Worm (Caenorhabditis elegans): Measurements from ENCODE around the gene Y70G10A.4.

The Y70G10A.4 gene

ce11 chrIII:10181868-10182267 lies 40.1 kb upstream of the Y70G10A.4 start:
- TF ChIP-seq unc-86 (tag; optimal IDR thresholded peaks at IDR 0.05), result no peak
- no peak for TF ChIP-seq T23F11.4 (GFP tag; optimal IDR thresholded peaks at IDR 0.05)
- no peak for TF ChIP-seq Y22D7AL.16 (tag; optimal IDR thresholded peaks at IDR 0.05)
- no peak for TF ChIP-seq ceh-2 (tag; optimal IDR thresholded peaks at IDR 0.05)
- TF ChIP-seq fkh-6 (tag; optimal IDR thresholded peaks at IDR 0.05), result no peak
- no peak for TF ChIP-seq dve-1 (tag; optimal IDR thresholded peaks at IDR 0.05)
- no peak for TF ChIP-seq ceh-19 (GFP tag; optimal IDR thresholded peaks at IDR 0.05)
- TF ChIP-seq C08G9.2 (tag; optimal IDR thresholded peaks at IDR 0.05), result no peak
- TF ChIP-seq ahr-1 (tag; optimal IDR thresholded peaks at IDR 0.05), result no peak
- TF ChIP-seq ceh-14 (tag; optimal IDR thresholded peaks at IDR 0.05), result no peak

- no peak for TF ChIP-seq unc-55 (GFP tag; optimal IDR thresholded peaks at IDR 0.05)
- TF ChIP-seq zip-5 (tag; optimal IDR thresholded peaks at IDR 0.05), result no peak
- no peak for TF ChIP-seq Y22D7AL.16 (tag; optimal IDR thresholded peaks at IDR 0.05)
- TF ChIP-seq tbx-2 (tag; optimal IDR thresholded peaks at IDR 0.05), result no peak
- TF ChIP-seq npax-4 (tag; optimal IDR thresholded peaks at IDR 0.05), result no peak
- TF ChIP-seq nhr-232 (tag; optimal IDR thresholded peaks at IDR 0.05), result no peak
- no peak for TF ChIP-seq ttx-3 (tag; optimal IDR thresholded peaks at IDR 0.05)
- no peak for TF ChIP-seq C08G9.2 (tag; optimal IDR thresholded peaks at IDR 0.05)
- no peak for TF ChIP-seq dmd-4 (tag; optimal IDR thresholded peaks at IDR 0.05; ENCODE audit: borderline replicate concordance)
- no peak for TF ChIP-seq K02D7.2 (tag; optimal IDR thresholded peaks at IDR 0.05)
- no peak for TF ChIP-seq hlh-8 (tag; optimal IDR thresholded peaks at IDR 0.05)
- TF ChIP-seq elt-2 (tag; optimal IDR thresholded peaks at IDR 0.05), result no peak
- TF ChIP-seq ceh-2 (tag; optimal IDR thresholded peaks at IDR 0.05), result no peak
- TF ChIP-seq gmeb-2 (tag; optimal IDR thresholded peaks at IDR 0.05), result no peak
These were observed 35.8 kb upstream of the Y70G10A.4 start, which contains the start of gene unc-47 for ce11 chrIII:10186160-10186559. Gene unc-47, minus strand, starts transcription at chrIII:10186260.

ce11 chrIII:10187840-10188239 lies 34.1 kb upstream of the Y70G10A.4 start:
- TF ChIP-seq unc-42 (tag; optimal IDR thresholded peaks at IDR 0.05), result peak; percentile 68
- TF ChIP-seq ceh-6 (GFP tag; optimal IDR thresholded peaks at IDR 0.05), result no peak

- TF ChIP-seq F13H6.1 (tag; optimal IDR thresholded peaks at IDR 0.05) (no peak), madf-2 (tag; optimal IDR thresholded peaks at IDR 0.05) (no peak), ztf-16 (tag; optimal IDR thresholded peaks at IDR 0.05) (no peak), che-1 (tag; optimal IDR thresholded peaks at IDR 0.05) (no peak), dmd-4 (tag; optimal IDR thresholded peaks at IDR 0.05; ENCODE audit: borderline replicate concordance) (no peak), mec-3 (tag; optimal IDR thresholded peaks at IDR 0.05; ENCODE audit: borderline replicate concordance) (no peak)
These were observed 33.0 kb upstream of the Y70G10A.4 start, which contains the start of gene epac-1 for ce11 chrIII:10188912-10189311. Gene epac-1, plus strand, starts transcription at chrIII:10189212.

- TF ChIP-seq nfya-1 (tag; optimal IDR thresholded peaks at IDR 0.05) (peak; percentile 48), ceh-9 (tag; optimal IDR thresholded peaks at IDR 0.05) (no peak)
These were observed 27.4 kb upstream of the Y70G10A.4 start for ce11 chrIII:10194569-10194968.

- TF ChIP-seq hlh-15 (tag; optimal IDR thresholded peaks at IDR 0.05) (no peak), hlh-8 (tag; optimal IDR thresholded peaks at IDR 0.05) (no peak)
These were observed 26.0 kb upstream of the Y70G10A.4 start for ce11 chrIII:10195911-10196310.

- TF ChIP-seq elt-2 (tag; optimal IDR thresholded peaks at IDR 0.05) (peak; percentile 82), ref-2 (tag; optimal IDR thresholded peaks at IDR 0.05) (no peak), ets-4 (tag; optimal IDR thresholded peaks at IDR 0.05) (no peak), K09A11.1 (tag; optimal IDR thresholded peaks at IDR 0.05; ENCODE audit: insufficient read depth) (no peak), K02D7.2 (tag; optimal IDR thresholded peaks at IDR 0.05) (no peak), nfya-1 (tag; optimal IDR thresholded peaks at IDR 0.05) (no peak), dve-1 (tag; optimal IDR thresholded peaks at IDR 0.05) (no peak)
These were observed 25.2 kb upstream of the Y70G10A.4 start for ce11 chrIII:10196796-10197195.
